Fruit fly (Drosophila melanogaster) whole organism, embryonic: Measurements from ENCODE around the gene CG7497.

Experiments used
- Adf1 ChIP-seq: fragments of 200-800 bp; sonication (Bioruptor generic); IDR thresholded peaks from 2 replicates; pipeline ENCODE4 v1.3.6; 2022; ENCODE audit warnings: missing biosample characterization, missing genetic modification characterization
- Asciz ChIP-seq: fragments of 200-800 bp; sonication (Bioruptor generic); optimal IDR thresholded peaks from 2 replicates; lab custom pipeline; 2017; ENCODE audit warnings: missing biosample characterization, mild to moderate bottlenecking, missing genetic modification characterization, missing genetic modification reagents
- Atf6 ChIP-seq: fragments of 200-800 bp; sonication (Bioruptor generic); IDR thresholded peaks from 2 replicates; pipeline ENCODE4 v1.3.6; 2022; ENCODE audit warnings: missing biosample characterization, missing genetic modification characterization
- BtbVII ChIP-seq: fragments of 200-800 bp; sonication (Bioruptor generic); optimal IDR thresholded peaks from 3 replicates; lab custom pipeline; 2017; ENCODE audit warnings: missing biosample characterization, mild to moderate bottlenecking, missing genetic modification characterization
- CG10543 ChIP-seq: fragments of 200-800 bp; sonication (Bioruptor generic); optimal IDR thresholded peaks from 3 replicates; lab custom pipeline; 2017; ENCODE audit warnings: missing biosample characterization, mild to moderate bottlenecking, missing genetic modification characterization, moderate library complexity
- CG11695 ChIP-seq: fragments of 200-800 bp; sonication (Bioruptor generic); IDR thresholded peaks from 3 replicates; pipeline ENCODE4 v1.3.6; 2022; ENCODE audit warnings: missing biosample characterization, missing genetic modification characterization
- CG12769 ChIP-seq: fragments of 200-800 bp; sonication (Bioruptor generic); optimal IDR thresholded peaks from 2 replicates; lab custom pipeline; 2019; ENCODE audit warnings: missing biosample characterization, mild to moderate bottlenecking, missing genetic modification characterization, moderate library complexity
- CG13624 ChIP-seq: fragments of 200-800 bp; sonication (Bioruptor generic); optimal IDR thresholded peaks from 2 replicates; lab custom pipeline; 2016; ENCODE audit warnings: missing biosample characterization, missing genetic modification characterization
- CG13894 ChIP-seq: fragments of 200-800 bp; sonication (Bioruptor generic); optimal IDR thresholded peaks from 3 replicates; lab custom pipeline; 2018; ENCODE audit warnings: missing biosample characterization, mild to moderate bottlenecking, missing genetic modification characterization, moderate library complexity
- CG14667 ChIP-seq: fragments of 200-800 bp; sonication (Bioruptor generic); IDR thresholded peaks from 2 replicates; pipeline ENCODE4 v1.3.6; 2022; ENCODE audit warnings: missing biosample characterization, missing genetic modification characterization
- CG15514 ChIP-seq: fragments of 200-800 bp; sonication (Bioruptor generic); optimal IDR thresholded peaks from 3 replicates; lab custom pipeline; 2017; ENCODE audit warnings: missing biosample characterization, missing genetic modification characterization, mild to moderate bottlenecking, moderate library complexity, missing genetic modification reagents
- CG16815 ChIP-seq: fragments of 200-800 bp; sonication (Bioruptor generic); optimal IDR thresholded peaks from 3 replicates; lab custom pipeline; 2017; ENCODE audit warnings: missing biosample characterization, mild to moderate bottlenecking, missing genetic modification characterization
- CG17361 ChIP-seq: fragments of 200-800 bp; sonication (Bioruptor generic); IDR thresholded peaks from 3 replicates; pipeline ENCODE4 v1.3.6; 2022; ENCODE audit warnings: missing biosample characterization, missing genetic modification characterization
- CG3163 ChIP-seq: fragments of 200-800 bp; sonication (Bioruptor generic); optimal IDR thresholded peaks from 3 replicates; lab custom pipeline; 2016; ENCODE audit warnings: missing biosample characterization, missing genetic modification characterization
- CG32767 ChIP-seq: fragments of 200-800 bp; sonication (Bioruptor generic); IDR thresholded peaks from 2 replicates; pipeline ENCODE4 v1.3.6; 2022; ENCODE audit warnings: missing biosample characterization, missing genetic modification characterization
- CG42726 ChIP-seq: fragments of 200-800 bp; sonication (Bioruptor generic); IDR thresholded peaks from 2 replicates; pipeline ENCODE4 v1.3.6; 2022; ENCODE audit warnings: missing biosample characterization, missing genetic modification characterization; ENCODE audit not compliant: partially characterized antibody
- CG4617 ChIP-seq: fragments of 200-800 bp; sonication (Bioruptor generic); optimal IDR thresholded peaks from 3 replicates; lab custom pipeline; 2016; ENCODE audit warnings: missing biosample characterization, missing genetic modification characterization, borderline replicate concordance
- CG5953 ChIP-seq: fragments of 200-800 bp; sonication (Bioruptor generic); IDR thresholded peaks from 2 replicates; pipeline ENCODE4 v1.3.6; 2022; ENCODE audit warnings: missing biosample characterization, missing genetic modification characterization
- CG8478 ChIP-seq: fragments of >200 bp; optimal IDR thresholded peaks from 2 replicates; lab custom pipeline; 2018
- CG9876 ChIP-seq: fragments of 200-800 bp; sonication (Bioruptor generic); optimal IDR thresholded peaks from 2 replicates; lab custom pipeline; 2016; ENCODE audit warnings: missing biosample characterization, missing genetic modification characterization
- Dbx ChIP-seq: fragments of 200-800 bp; sonication (Bioruptor generic); IDR thresholded peaks from 3 replicates; pipeline ENCODE4 v1.3.6; 2022; ENCODE audit warnings: missing biosample characterization, missing genetic modification characterization
- Deaf1 ChIP-seq: fragments of 200-800 bp; optimal IDR thresholded peaks from 3 replicates; lab custom pipeline; 2019; ENCODE audit warnings: missing biosample characterization, mild to moderate bottlenecking, missing genetic modification characterization, moderate library complexity
- Fer2 ChIP-seq: fragments of 200-800 bp; sonication (Bioruptor generic); optimal IDR thresholded peaks from 2 replicates; lab custom pipeline; 2018; ENCODE audit warnings: missing biosample characterization, mild to moderate bottlenecking, missing genetic modification characterization, moderate library complexity
- Hey ChIP-seq: fragments of 200-800 bp; sonication (Bioruptor generic); optimal IDR thresholded peaks from 3 replicates; lab custom pipeline; 2018; ENCODE audit warnings: missing biosample characterization, mild to moderate bottlenecking, missing genetic modification characterization
- Hr78 ChIP-seq, 2 experiments: fragments of 200-800 bp in 1 of 2; fragments of >200 bp in 1 of 2; sonication (Bioruptor generic) in 1 of 2; optimal IDR thresholded peaks; 2 replicates each; lab custom pipeline; 2017 to 2019; ENCODE audit warnings: missing biosample characterization in 2 of 2, missing genetic modification characterization in 2 of 2, mild to moderate bottlenecking in 1 of 2, moderate library complexity in 1 of 2
- MBD-R2 ChIP-seq: fragments of 200-800 bp; sonication (Bioruptor generic); IDR thresholded peaks from 2 replicates; pipeline ENCODE4 v1.3.6; 2022; ENCODE audit warnings: missing biosample characterization, missing genetic modification characterization
- Myb ChIP-seq: fragments of 200-800 bp; sonication (Bioruptor generic); optimal IDR thresholded peaks from 2 replicates; lab custom pipeline; 2016; ENCODE audit warnings: missing biosample characterization, missing genetic modification characterization
- NFAT ChIP-seq: fragments of 200-800 bp; sonication (Bioruptor generic); IDR thresholded peaks from 2 replicates; pipeline ENCODE4 v1.3.6; 2022; ENCODE audit warnings: missing biosample characterization, missing genetic modification characterization
- Nf-YC ChIP-seq: fragments of 200-800 bp; optimal IDR thresholded peaks from 3 replicates; lab custom pipeline; 2019; ENCODE audit warnings: missing biosample characterization, mild to moderate bottlenecking, missing genetic modification characterization, moderate library complexity
- Rfx ChIP-seq: fragments of 200-800 bp; sonication (Bioruptor generic); IDR thresholded peaks from 2 replicates; pipeline ENCODE4 v1.3.6; 2022; ENCODE audit warnings: missing biosample characterization, missing genetic modification characterization
- Trl ChIP-seq, 3 experiments: fragments of >200 bp in 2 of 3; fragments of 200-800 bp in 1 of 3; sonication (Bioruptor generic) in 1 of 3; optimal IDR thresholded peaks; 2 replicates in 1 of 3; 3 replicates in 2 of 3; lab custom pipeline; 2016 to 2017; ENCODE audit warnings: missing biosample characterization in 1 of 3, missing genetic modification characterization in 1 of 3
- ase ChIP-seq: fragments of 200-800 bp; sonication (Bioruptor generic); IDR thresholded peaks from 3 replicates; pipeline ENCODE4 v1.3.6; 2022; ENCODE audit warnings: missing biosample characterization, missing genetic modification characterization
- ato ChIP-seq: fragments of 200-800 bp; sonication (Bioruptor generic); IDR thresholded peaks from 2 replicates; pipeline ENCODE4 v1.3.6; 2022; ENCODE audit warnings: missing biosample characterization, missing genetic modification characterization; ENCODE audit not compliant: partially characterized antibody
- cato ChIP-seq: fragments of 200-800 bp; sonication (Bioruptor generic); optimal IDR thresholded peaks from 2 replicates; lab custom pipeline; 2016; ENCODE audit warnings: missing biosample characterization, missing genetic modification characterization, borderline replicate concordance
- cwo ChIP-seq: fragments of 200-800 bp; sonication (Bioruptor generic); optimal IDR thresholded peaks from 3 replicates; lab custom pipeline; 2017; ENCODE audit warnings: missing biosample characterization, missing genetic modification characterization, mild to moderate bottlenecking, moderate library complexity, missing genetic modification reagents
- disco-r ChIP-seq: fragments of 200-800 bp; sonication (Bioruptor generic); optimal IDR thresholded peaks from 2 replicates; lab custom pipeline; 2016; ENCODE audit warnings: missing biosample characterization, missing genetic modification characterization
- en ChIP-seq: fragments of 200-800 bp; sonication (Bioruptor generic); optimal IDR thresholded peaks from 2 replicates; lab custom pipeline; 2016; ENCODE audit warnings: missing biosample characterization, missing genetic modification characterization
- esg ChIP-seq: fragments of 200-800 bp; sonication (Bioruptor generic); conservative IDR thresholded peaks from 2 replicates; pipeline ENCODE4 v1.3.6; 2022; ENCODE audit warnings: missing biosample characterization, missing genetic modification characterization
- ftz-f1 ChIP-seq: fragments of 200-800 bp; sonication (Bioruptor generic); optimal IDR thresholded peaks from 2 replicates; lab custom pipeline; 2016; ENCODE audit warnings: missing biosample characterization, missing genetic modification characterization
- fu2 ChIP-seq: fragments of 200-800 bp; sonication (Bioruptor generic); optimal IDR thresholded peaks from 2 replicates; lab custom pipeline; 2016; ENCODE audit warnings: missing biosample characterization, missing genetic modification characterization
- grn ChIP-seq: fragments of 200-800 bp; sonication (Bioruptor generic); optimal IDR thresholded peaks from 3 replicates; lab custom pipeline; 2017; ENCODE audit warnings: missing biosample characterization, missing genetic modification characterization
- hbn ChIP-seq: fragments of 200-800 bp; sonication (Bioruptor generic); IDR thresholded peaks from 2 replicates; pipeline ENCODE4 v1.3.6; 2022; ENCODE audit warnings: missing biosample characterization, missing genetic modification characterization; ENCODE audit not compliant: partially characterized antibody
- her ChIP-seq: fragments of 200-800 bp; sonication (Bioruptor generic); optimal IDR thresholded peaks from 2 replicates; lab custom pipeline; 2016; ENCODE audit warnings: missing biosample characterization, missing genetic modification characterization
- lab ChIP-seq: fragments of 200-800 bp; sonication (Bioruptor generic); optimal IDR thresholded peaks from 3 replicates; lab custom pipeline; 2017; ENCODE audit warnings: missing biosample characterization, missing genetic modification characterization, mild to moderate bottlenecking, moderate library complexity, missing genetic modification reagents
- mirr ChIP-seq: fragments of 200-800 bp; sonication (Bioruptor generic); optimal IDR thresholded peaks from 3 replicates; lab custom pipeline; 2018; ENCODE audit warnings: missing biosample characterization, mild to moderate bottlenecking, missing genetic modification characterization
- nom ChIP-seq: fragments of 200-800 bp; sonication (Bioruptor generic); optimal IDR thresholded peaks from 2 replicates; lab custom pipeline; 2017; ENCODE audit warnings: missing biosample characterization, missing genetic modification characterization, mild to moderate bottlenecking, moderate library complexity, missing genetic modification reagents
- org-1 ChIP-seq: fragments of 200-800 bp; sonication (Bioruptor generic); optimal IDR thresholded peaks from 2 replicates; lab custom pipeline; 2017; ENCODE audit warnings: missing biosample characterization, missing genetic modification characterization
- pho ChIP-seq: fragments of 200-800 bp; sonication (Bioruptor generic); optimal IDR thresholded peaks from 2 replicates; lab custom pipeline; 2016; ENCODE audit warnings: missing biosample characterization, missing genetic modification characterization
- rib ChIP-seq: fragments of 200-800 bp; sonication (Bioruptor generic); IDR thresholded peaks from 2 replicates; pipeline ENCODE4 v1.3.6; 2022; ENCODE audit warnings: missing biosample characterization, missing genetic modification characterization
- ttk ChIP-seq: fragments of 200-800 bp; sonication (Bioruptor generic); IDR thresholded peaks from 2 replicates; pipeline ENCODE4 v2.1.2; 2022; ENCODE audit warnings: missing biosample characterization, missing genetic modification characterization
- yki ChIP-seq: fragments of >200 bp; optimal IDR thresholded peaks from 3 replicates; lab custom pipeline; 2018

The CG7497 gene

DNA sequence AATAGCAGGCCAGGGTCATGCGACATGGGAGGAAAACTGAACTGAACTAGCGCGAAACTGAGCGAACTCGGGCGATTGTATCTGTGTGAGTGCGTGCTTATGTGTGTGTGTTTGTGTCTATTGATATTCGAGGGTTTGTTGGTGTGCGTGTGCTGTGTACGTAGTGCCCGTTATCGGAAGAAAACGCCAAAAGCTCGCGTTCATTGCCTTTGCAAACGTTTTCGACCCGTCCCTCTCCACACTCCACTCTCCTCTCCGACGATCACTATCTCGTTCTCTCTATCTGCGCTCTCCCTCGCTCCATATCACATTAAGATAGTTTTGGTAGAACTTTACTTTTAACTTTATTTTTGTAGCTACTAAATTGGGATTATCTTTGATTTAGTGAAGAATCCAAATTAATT is 16.4 kb upstream of the CG7497 start (continued):
- TF ChIP-seq cwo (GFP tag; lab: Kevin White, UChicago) (peak; percentile 68), NFAT (no peak), CG12769 (tag; lab: Kevin White, UChicago) (peak; percentile 72), CG10543 (GFP tag; lab: Kevin White, UChicago) (peak; percentile 63), Fer2 (tag; lab: Kevin White, UChicago) (no peak), pho (peak; percentile 8), CG17361 (GFP tag; lab: Robert Waterston, UW) (no peak), mirr (GFP tag; lab: Kevin White, UChicago) (peak; percentile 75), CG14667 (GFP tag; lab: Robert Waterston, UW) (no peak), CG3163 (peak; percentile 42), Asciz (no peak), CG4617 (GFP tag; lab: Kevin White, UChicago) (no peak), Adf1 (GFP tag; lab: Robert Waterston, UW) (peak; percentile 68), CG32767 (GFP tag; lab: Robert Waterston, UW) (peak; percentile 35; the same call in 1 of the 2 replicates), Atf6 (GFP tag; lab: Robert Waterston, UW) (peak; percentile 56; the same call in 1 of the 2 replicates), esg (GFP tag; lab: Robert Waterston, UW) (no peak), CG42726 (GFP tag; lab: Robert Waterston, UW) (0 out of 2 replicates have a peak, but pooled peaks have one; percentile 15), ftz-f1 (GFP tag; lab: Kevin White, UChicago) (peak; percentile 97), disco-r (GFP tag; lab: Kevin White, UChicago) (no peak), CG11695 (GFP tag; lab: Robert Waterston, UW) (no peak), lab (GFP tag; lab: Kevin White, UChicago) (peak; percentile 26), nom (GFP tag; lab: Kevin White, UChicago) (no peak), hbn (no peak), yki (lab: Kevin White, UChicago) (no peak), CG13894 (tag; lab: Kevin White, UChicago) (no peak), cato (GFP tag; lab: Kevin White, UChicago) (no peak), Myb (GFP tag; lab: Kevin White, UChicago) (no peak), Deaf1 (tag; lab: Kevin White, UChicago) (peak; percentile 47), Hey (tag; lab: Kevin White, UChicago) (peak; percentile 16), Nf-YC (tag; lab: Kevin White, UChicago) (peak; percentile 36), rib (peak; percentile 88), ato (GFP tag; lab: Robert Waterston, UW) (no peak), her (GFP tag; lab: Kevin White, UChicago) (peak; percentile 19), en (GFP tag; lab: Kevin White, UChicago) (no peak), CG13624 (GFP tag; lab: Kevin White, UChicago) (peak; percentile 8), Hr78 (GFP tag; optimal IDR thresholded peaks at IDR 0.05; lab: Kevin White, UChicago) (peak in 1 of 2 experiments; percentile 58), CG5953 (GFP tag; lab: Robert Waterston, UW) (no peak), Rfx (GFP tag; lab: Robert Waterston, UW) (peak; percentile 17; the same call in 1 of the 2 replicates), grn (GFP tag; lab: Kevin White, UChicago) (peak; percentile 90), CG8478 (lab: Kevin White, UChicago) (peak; percentile 74), Trl (optimal IDR thresholded peaks at IDR 0.05; lab: Kevin White, UChicago) (peak; percentile 38 to 80), Trl (GFP tag; optimal IDR thresholded peaks at IDR 0.05; lab: Kevin White, UChicago) (no peak), org-1 (GFP tag; lab: Kevin White, UChicago) (no peak), fu2 (GFP tag; lab: Kevin White, UChicago) (peak; percentile 3), ase (GFP tag; lab: Robert Waterston, UW) (no peak), BtbVII (GFP tag; lab: Kevin White, UChicago) (peak; percentile 1), Dbx (GFP tag; lab: Robert Waterston, UW) (peak; percentile 62; the same call in 1 of the 3 replicates), ttk (no peak), MBD-R2 (GFP tag; lab: Robert Waterston, UW) (peak; percentile 22; the same call in 1 of the 2 replicates), CG9876 (GFP tag; lab: Kevin White, UChicago) (no peak), CG15514 (peak; percentile 47), CG16815 (GFP tag; lab: Kevin White, UChicago) (no peak)
